Fruit fly (Drosophila melanogaster) whole organism, embryonic: Measurements from ENCODE around the gene ec.

ENCODE experiments used
- Ada2b ChIP-seq: fragments of 200-800 bp; sonication (Bioruptor generic); IDR thresholded peaks from 2 replicates; pipeline ENCODE4 v1.3.6; 2022; ENCODE audit warnings: missing biosample characterization, missing genetic modification characterization
- Atf-2 ChIP-seq: fragments of 200-800 bp; sonication (Bioruptor generic); optimal IDR thresholded peaks from 2 replicates; lab custom pipeline; 2016; ENCODE audit warnings: missing biosample characterization, missing genetic modification characterization
- CG10462 ChIP-seq: fragments of 200-800 bp; sonication (Bioruptor generic); optimal IDR thresholded peaks from 2 replicates; lab custom pipeline; 2016; ENCODE audit warnings: missing biosample characterization, missing genetic modification characterization
- CG11560 ChIP-seq: fragments of 200-800 bp; sonication (Bioruptor generic); IDR thresholded peaks from 3 replicates; pipeline ENCODE4 v1.3.6; 2022; ENCODE audit warnings: missing biosample characterization, missing genetic modification characterization
- CG13296 ChIP-seq: fragments of 200-800 bp; sonication (Bioruptor generic); optimal IDR thresholded peaks from 3 replicates; lab custom pipeline; 2018; ENCODE audit warnings: missing biosample characterization, mild to moderate bottlenecking, missing genetic modification characterization
- CG14014 ChIP-seq: fragments of 200-800 bp; sonication (Bioruptor generic); IDR thresholded peaks from 2 replicates; pipeline ENCODE4 v1.3.6; 2022; ENCODE audit warnings: missing biosample characterization, missing genetic modification characterization
- CG14860 ChIP-seq: fragments of 200-800 bp; sonication (Bioruptor generic); IDR thresholded peaks from 3 replicates; pipeline ENCODE4 v1.3.6; 2022; ENCODE audit warnings: missing biosample characterization, missing genetic modification characterization; ENCODE audit not compliant: partially characterized antibody
- CG16779 ChIP-seq: fragments of 200-800 bp; sonication (Bioruptor generic); IDR thresholded peaks from 2 replicates; pipeline ENCODE4 v1.3.6; 2022; ENCODE audit warnings: missing biosample characterization, missing genetic modification characterization
- CG16813 ChIP-seq: fragments of 200-800 bp; sonication (Bioruptor generic); IDR thresholded peaks from 3 replicates; pipeline ENCODE4 v1.3.6; 2022; ENCODE audit warnings: missing biosample characterization, missing genetic modification characterization; ENCODE audit not compliant: partially characterized antibody
- CG17359 ChIP-seq: fragments of 200-800 bp; sonication (Bioruptor generic); optimal IDR thresholded peaks from 3 replicates; lab custom pipeline; 2018; ENCODE audit warnings: missing biosample characterization, mild to moderate bottlenecking, missing genetic modification characterization, moderate library complexity
- CG17912 ChIP-seq: fragments of 200-800 bp; sonication (Bioruptor generic); optimal IDR thresholded peaks from 2 replicates; lab custom pipeline; 2018; ENCODE audit warnings: missing biosample characterization, mild to moderate bottlenecking, missing genetic modification characterization
- CG18011 ChIP-seq: fragments of 200-800 bp; sonication (Bioruptor generic); optimal IDR thresholded peaks from 2 replicates; lab custom pipeline; 2017; ENCODE audit warnings: missing biosample characterization, missing genetic modification characterization, mild to moderate bottlenecking, moderate library complexity, missing genotype
- CG18262 ChIP-seq: fragments of 200-800 bp; optimal IDR thresholded peaks from 3 replicates; lab custom pipeline; 2019; ENCODE audit warnings: missing biosample characterization, mild to moderate bottlenecking, missing genetic modification characterization, moderate library complexity
- CG2889 ChIP-seq: fragments of 200-800 bp; sonication (Bioruptor generic); IDR thresholded peaks from 3 replicates; pipeline ENCODE4 v1.3.6; 2022; ENCODE audit warnings: missing biosample characterization, missing genetic modification characterization
- CG30020 ChIP-seq: fragments of 200-800 bp; optimal IDR thresholded peaks from 2 replicates; lab custom pipeline; 2019; ENCODE audit warnings: missing biosample characterization, mild to moderate bottlenecking, missing genetic modification characterization, moderate library complexity
- CG3065 ChIP-seq: fragments of 200-800 bp; sonication (Bioruptor generic); optimal IDR thresholded peaks from 2 replicates; lab custom pipeline; 2016; ENCODE audit warnings: missing biosample characterization, missing genetic modification characterization
- CG33213 ChIP-seq: fragments of 200-800 bp; sonication (Bioruptor generic); optimal IDR thresholded peaks from 3 replicates; lab custom pipeline; 2016; ENCODE audit warnings: missing biosample characterization, missing genetic modification characterization
- CG33557 ChIP-seq: fragments of 200-800 bp; sonication (Bioruptor generic); optimal IDR thresholded peaks from 2 replicates; lab custom pipeline; 2019; ENCODE audit warnings: missing biosample characterization, mild to moderate bottlenecking, missing genetic modification characterization, moderate library complexity
- CG6813 ChIP-seq: fragments of 200-800 bp; sonication (Bioruptor generic); optimal IDR thresholded peaks from 2 replicates; lab custom pipeline; 2017; ENCODE audit warnings: missing biosample characterization, missing genetic modification characterization, mild to moderate bottlenecking, moderate library complexity, missing genetic modification reagents
- CG6854 ChIP-seq: fragments of 200-800 bp; sonication (Bioruptor generic); optimal IDR thresholded peaks from 3 replicates; lab custom pipeline; 2017; ENCODE audit warnings: missing biosample characterization, mild to moderate bottlenecking, missing genetic modification characterization
- CG9215 ChIP-seq: fragments of 200-800 bp; sonication (Bioruptor generic); IDR thresholded peaks from 2 replicates; pipeline ENCODE4 v1.3.6; 2022; ENCODE audit warnings: missing biosample characterization, missing genetic modification characterization
- CG9609 ChIP-seq: fragments of 200-800 bp; sonication (Bioruptor generic); optimal IDR thresholded peaks from 3 replicates; lab custom pipeline; 2016; ENCODE audit warnings: missing biosample characterization, missing genetic modification characterization
- CG9817 ChIP-seq: fragments of 200-800 bp; sonication (Bioruptor generic); optimal IDR thresholded peaks from 2 replicates; lab custom pipeline; 2018; ENCODE audit warnings: missing biosample characterization, mild to moderate bottlenecking, missing genetic modification characterization, moderate library complexity
- Chrac-16 ChIP-seq: fragments of 200-800 bp; sonication (Bioruptor generic); optimal IDR thresholded peaks from 3 replicates; lab custom pipeline; 2016; ENCODE audit warnings: missing biosample characterization, missing genetic modification characterization
- Hr3 ChIP-seq: fragments of 200-800 bp; sonication (Bioruptor generic); optimal IDR thresholded peaks from 3 replicates; lab custom pipeline; 2016; ENCODE audit warnings: missing biosample characterization, missing genetic modification characterization
- Mrtf ChIP-seq: fragments of 200-800 bp; sonication (Bioruptor generic); IDR thresholded peaks from 3 replicates; pipeline ENCODE4 v1.3.6; 2022; ENCODE audit warnings: missing biosample characterization, missing genetic modification characterization
- NC2α ChIP-seq: fragments of 200-800 bp; sonication (Bioruptor generic); optimal IDR thresholded peaks from 2 replicates; lab custom pipeline; 2016; ENCODE audit warnings: missing biosample characterization, missing genetic modification characterization
- PHDP ChIP-seq: fragments of 200-800 bp; sonication (Bioruptor generic); optimal IDR thresholded peaks from 3 replicates; lab custom pipeline; 2018; ENCODE audit warnings: missing biosample characterization, mild to moderate bottlenecking, missing genetic modification characterization, moderate library complexity
- Taf1 ChIP-seq: fragments of 200-800 bp; sonication (Bioruptor generic); IDR thresholded peaks from 2 replicates; pipeline ENCODE4 v1.3.6; 2022; ENCODE audit warnings: missing biosample characterization, missing genetic modification characterization
- Xrp1 ChIP-seq: fragments of 200-800 bp; sonication (Bioruptor generic); IDR thresholded peaks from 2 replicates; pipeline ENCODE4 v1.3.6; 2022; ENCODE audit warnings: missing biosample characterization, missing genetic modification characterization
- br ChIP-seq: fragments of >200 bp; optimal IDR thresholded peaks from 2 replicates; lab custom pipeline; 2017
- chinmo ChIP-seq: fragments of 200-800 bp; sonication (Bioruptor generic); IDR thresholded peaks from 4 replicates; pipeline ENCODE4 v1.3.6; 2022; ENCODE audit warnings: missing biosample characterization, missing genetic modification characterization; ENCODE audit not compliant: partially characterized antibody
- crc ChIP-seq: fragments of 200-800 bp; sonication (Bioruptor generic); optimal IDR thresholded peaks from 2 replicates; lab custom pipeline; 2016; ENCODE audit warnings: missing biosample characterization, missing genetic modification characterization
- disco-r ChIP-seq: fragments of 200-800 bp; sonication (Bioruptor generic); optimal IDR thresholded peaks from 2 replicates; lab custom pipeline; 2016; ENCODE audit warnings: missing biosample characterization, missing genetic modification characterization
- dmrt99B ChIP-seq: fragments of 200-800 bp; sonication (Bioruptor generic); optimal IDR thresholded peaks from 2 replicates; lab custom pipeline; 2018; ENCODE audit warnings: missing biosample characterization, mild to moderate bottlenecking, missing genetic modification characterization, moderate library complexity
- eve ChIP-seq, 2 experiments: fragments of >200 bp; optimal IDR thresholded peaks; 2 replicates each; lab custom pipeline; 2017; ENCODE audit warnings: missing biosample characterization in 2 of 2, missing genetic modification characterization in 2 of 2
- exex ChIP-seq: fragments of 200-800 bp; sonication (Bioruptor generic); optimal IDR thresholded peaks from 4 replicates; lab custom pipeline; 2018; ENCODE audit warnings: missing biosample characterization, mild to moderate bottlenecking, missing genetic modification characterization, moderate library complexity
- ken ChIP-seq: fragments of 200-800 bp; sonication (Bioruptor generic); IDR thresholded peaks from 3 replicates; pipeline ENCODE4 v1.3.6; 2022; ENCODE audit warnings: missing biosample characterization, missing genetic modification characterization
- kni ChIP-seq: fragments of 200-800 bp; sonication (Bioruptor generic); optimal IDR thresholded peaks from 3 replicates; lab custom pipeline; 2017; ENCODE audit warnings: mild to moderate bottlenecking, missing biosample characterization, missing genetic modification reagents, missing genetic modification characterization
- lab ChIP-seq: fragments of 200-800 bp; sonication (Bioruptor generic); optimal IDR thresholded peaks from 3 replicates; lab custom pipeline; 2017; ENCODE audit warnings: missing biosample characterization, missing genetic modification characterization, mild to moderate bottlenecking, moderate library complexity, missing genetic modification reagents
- nau ChIP-seq: fragments of 200-800 bp; sonication (Bioruptor generic); optimal IDR thresholded peaks from 3 replicates; lab custom pipeline; 2017; ENCODE audit warnings: missing biosample characterization, mild to moderate bottlenecking, missing genetic modification characterization, missing genetic modification reagents
- pb ChIP-seq: fragments of 200-800 bp; sonication (Bioruptor generic); optimal IDR thresholded peaks from 3 replicates; lab custom pipeline; 2016; ENCODE audit warnings: missing biosample characterization, missing genetic modification characterization
- peb ChIP-seq: fragments of 200-800 bp; sonication (Bioruptor generic); IDR thresholded peaks from 2 replicates; pipeline ENCODE4 v1.3.6; 2022; ENCODE audit warnings: missing biosample characterization, missing genetic modification characterization
- phol ChIP-seq: fragments of 200-800 bp; sonication (Bioruptor generic); optimal IDR thresholded peaks from 3 replicates; lab custom pipeline; 2018; ENCODE audit warnings: missing biosample characterization, mild to moderate bottlenecking, missing genetic modification characterization, moderate library complexity
- pita ChIP-seq: fragments of 200-800 bp; sonication (Bioruptor generic); optimal IDR thresholded peaks from 2 replicates; lab custom pipeline; 2017; ENCODE audit warnings: missing biosample characterization, mild to moderate bottlenecking, missing genetic modification characterization
- ro ChIP-seq: fragments of 200-800 bp; sonication (Bioruptor generic); IDR thresholded peaks from 2 replicates; pipeline ENCODE4 v1.3.6; 2022; ENCODE audit warnings: missing biosample characterization, missing genetic modification characterization
- scrt ChIP-seq: fragments of 200-800 bp; sonication (Bioruptor generic); optimal IDR thresholded peaks from 2 replicates; lab custom pipeline; 2018; ENCODE audit warnings: missing biosample characterization, mild to moderate bottlenecking, missing genetic modification characterization, moderate library complexity
- seq ChIP-seq: fragments of 200-800 bp; sonication (Bioruptor generic); IDR thresholded peaks from 2 replicates; pipeline ENCODE4 v1.3.6; 2022; ENCODE audit warnings: missing biosample characterization, missing genetic modification characterization
- tap ChIP-seq: fragments of 200-800 bp; optimal IDR thresholded peaks from 3 replicates; lab custom pipeline; 2019; ENCODE audit warnings: missing biosample characterization, mild to moderate bottlenecking, missing genetic modification characterization, moderate library complexity
- wor ChIP-seq: fragments of 200-800 bp; sonication (Bioruptor generic); IDR thresholded peaks from 2 replicates; pipeline ENCODE4 v1.3.6; 2022; ENCODE audit warnings: missing biosample characterization, missing genetic modification characterization

Gene ec

DNA sequence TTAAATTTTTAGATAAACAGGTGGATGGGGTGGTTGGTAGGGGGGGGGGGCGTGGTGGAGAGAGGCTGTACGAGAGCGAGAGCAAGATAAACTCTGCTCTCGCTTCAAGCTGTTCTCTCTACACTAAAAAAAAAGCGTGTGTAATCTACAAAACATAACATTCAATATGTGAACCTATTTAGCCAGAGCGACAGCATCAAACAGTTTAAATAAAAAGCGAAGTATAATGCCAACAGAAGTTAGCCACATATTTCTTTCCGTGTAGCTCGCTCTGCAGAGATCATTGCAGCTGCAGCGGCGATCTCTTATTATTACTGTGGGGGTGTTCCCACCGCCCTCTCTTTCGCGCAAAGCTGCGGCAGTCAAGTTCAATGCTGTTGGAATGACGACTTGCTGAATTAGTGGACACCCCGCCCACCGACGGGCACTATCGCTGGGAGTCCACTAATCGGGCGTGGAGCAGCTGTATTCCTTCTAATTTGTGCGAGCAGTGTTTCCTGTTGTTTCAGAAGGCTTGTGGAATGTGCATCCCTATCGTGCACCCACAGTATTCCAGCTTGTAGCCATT lies 57.0 kb downstream of the ec start, which contains the start of gene CG2930 (continued):
- peak; percentile 74; the same call in 1 of the 2 replicates for TF ChIP-seq seq (GFP tag; lab: Robert Waterston, UW)
- peak; percentile 58 for TF ChIP-seq CG33557
- peak; percentile 65 for TF ChIP-seq scrt (GFP tag; lab: Kevin White, UChicago)
- TF ChIP-seq NC2α (GFP tag; lab: Kevin White, UChicago): peak; percentile 67
- TF ChIP-seq CG33213 (GFP tag; lab: Kevin White, UChicago): peak; percentile 70
- TF ChIP-seq Mrtf (GFP tag; lab: Robert Waterston, UW): peak; percentile 86
- no peak for TF ChIP-seq pita (GFP tag; lab: Kevin White, UChicago)
- TF ChIP-seq ro (GFP tag; lab: Robert Waterston, UW): peak; percentile 77
- peak; percentile 55 for TF ChIP-seq CG13296 (GFP tag; lab: Kevin White, UChicago)
- peak; percentile 78 for TF ChIP-seq disco-r (GFP tag; lab: Kevin White, UChicago)
- TF ChIP-seq CG17912 (GFP tag; lab: Kevin White, UChicago): no peak
- TF ChIP-seq tap: peak; percentile 72
- no peak for TF ChIP-seq br (lab: Kevin White, UChicago)
- TF ChIP-seq chinmo: no peak
- peak; percentile 72 for TF ChIP-seq Atf-2
- TF ChIP-seq Hr3 (GFP tag; lab: Kevin White, UChicago): peak; percentile 79
- peak; percentile 85 for TF ChIP-seq phol (tag; lab: Kevin White, UChicago)
- TF ChIP-seq CG14014 (GFP tag; lab: Robert Waterston, UW): peak; percentile 78
- TF ChIP-seq CG16813: no peak
- TF ChIP-seq CG11560 (tag; lab: Robert Waterston, UW): no peak
- TF ChIP-seq Ada2b (GFP tag; lab: Robert Waterston, UW): peak; percentile 93
- no peak for TF ChIP-seq CG30020
- TF ChIP-seq CG9609 (GFP tag; lab: Kevin White, UChicago): peak; percentile 83
- peak; percentile 59 for TF ChIP-seq CG9817 (tag; lab: Kevin White, UChicago)
- peak; percentile 53; the same call in 1 of the 2 replicates for TF ChIP-seq CG16779 (GFP tag; lab: Robert Waterston, UW)
- TF ChIP-seq CG6813 (GFP tag; lab: Kevin White, UChicago): peak; percentile 73
- TF ChIP-seq wor (GFP tag; lab: Robert Waterston, UW): peak; percentile 85
- TF ChIP-seq CG10462 (GFP tag; lab: Kevin White, UChicago): peak; percentile 75
- peak; percentile 52 for TF ChIP-seq CG6854
- peak in 1 of 2 experiments; percentile 60 for TF ChIP-seq eve (GFP tag; optimal IDR thresholded peaks at IDR 0.05; lab: Kevin White, UChicago)
- TF ChIP-seq CG18262: peak; percentile 82
- peak; percentile 76; the same call in 2 of the 3 replicates for TF ChIP-seq CG2889
- TF ChIP-seq peb: peak; percentile 81
- TF ChIP-seq CG18011: peak; percentile 19
- peak; percentile 79 for TF ChIP-seq PHDP (tag; lab: Kevin White, UChicago)
- peak; percentile 86 for TF ChIP-seq lab (GFP tag; lab: Kevin White, UChicago)
- peak; percentile 93 for TF ChIP-seq Xrp1 (GFP tag; lab: Robert Waterston, UW)
- peak; percentile 57 for TF ChIP-seq crc (GFP tag; lab: Kevin White, UChicago)
- peak; percentile 86 for TF ChIP-seq dmrt99B (tag; lab: Kevin White, UChicago)
- TF ChIP-seq pb: peak; percentile 72
- TF ChIP-seq CG14860 (GFP tag; lab: Robert Waterston, UW): no peak
- peak; percentile 90 for TF ChIP-seq ken (GFP tag; lab: Robert Waterston, UW)
- peak; percentile 75 for TF ChIP-seq CG3065 (GFP tag; lab: Kevin White, UChicago)
- peak; percentile 68 for TF ChIP-seq Chrac-16 (GFP tag; lab: Kevin White, UChicago)
- TF ChIP-seq exex (tag; lab: Kevin White, UChicago): no peak
- TF ChIP-seq Taf1 (GFP tag; lab: Robert Waterston, UW): no peak; the same call in 1 of the 2 replicates
- TF ChIP-seq kni (GFP tag; lab: Kevin White, UChicago): no peak
- TF ChIP-seq CG9215: peak; percentile 63
- peak; percentile 87 for TF ChIP-seq CG17359
- TF ChIP-seq nau (GFP tag; lab: Kevin White, UChicago): peak; percentile 73
